Fruit fly (Drosophila melanogaster): ENCODE results near the gene CG32512.

CG32512 gene

DNA sequence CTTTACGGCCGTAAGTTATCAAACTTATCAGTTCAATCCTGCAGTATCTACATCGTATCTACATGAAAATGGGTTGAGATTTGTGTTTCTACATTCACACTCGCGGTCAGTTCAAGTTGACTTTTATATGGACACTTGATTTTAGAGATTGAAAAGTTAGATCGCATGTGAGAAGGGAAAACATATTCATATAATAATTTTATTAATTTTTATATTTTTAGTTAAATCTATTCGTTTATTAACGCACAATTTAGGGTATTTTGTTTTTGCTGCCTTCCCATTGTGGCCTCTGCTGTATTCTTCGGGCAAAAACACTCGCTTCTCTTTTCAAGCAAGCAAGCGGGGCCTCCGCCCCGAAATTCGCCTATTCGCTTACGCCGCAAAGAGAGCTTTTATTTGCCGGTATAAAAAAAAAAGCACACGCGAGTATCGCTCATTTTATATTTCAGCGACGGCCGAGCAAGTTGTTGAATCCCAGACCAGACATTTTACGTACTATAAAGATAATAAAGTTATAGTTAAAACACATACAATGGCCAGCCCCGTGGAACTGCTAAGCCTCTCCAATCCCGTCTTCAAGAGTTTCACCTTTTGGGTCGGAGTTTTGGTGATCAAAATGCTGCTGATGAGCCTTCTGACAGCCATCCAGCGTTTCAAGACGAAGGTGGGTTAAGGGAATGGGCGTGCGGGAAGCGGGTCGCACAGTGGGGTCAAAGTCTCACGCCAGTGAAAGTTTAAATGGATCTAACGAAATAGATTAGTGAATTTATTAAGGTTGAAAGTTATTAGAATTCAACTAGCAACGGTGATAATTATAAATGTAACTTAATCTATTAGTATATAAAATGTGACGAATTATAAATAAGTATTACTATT, 24.5 kb downstream of the CG32512 start (continued):
- TF ChIP-seq Dbx (GFP tag; IDR thresholded peaks at IDR 0.05) = peak; percentile 87
- no peak for TF ChIP-seq Side (GFP tag; optimal IDR thresholded peaks at IDR 0.05)
- peak; percentile 91 for TF ChIP-seq CG9932 (GFP tag; IDR thresholded peaks at IDR 0.05)
- peak; percentile 91 for TF ChIP-seq CG6689 (GFP tag; IDR thresholded peaks at IDR 0.05)
- TF ChIP-seq CoRest (tag; optimal IDR thresholded peaks at IDR 0.05) = peak; percentile 91
- peak; percentile 75 for TF ChIP-seq tin (GFP tag; optimal IDR thresholded peaks at IDR 0.05)
- peak; percentile 40 for TF ChIP-seq bab2 (GFP tag; optimal IDR thresholded peaks at IDR 0.05)
- peak in 1 of 2 experiments; percentile 66 for TF ChIP-seq Hr78 (GFP tag; optimal IDR thresholded peaks at IDR 0.05)
- no peak for TF ChIP-seq eyg (GFP tag; optimal IDR thresholded peaks at IDR 0.05)
- peak; percentile 90 for TF ChIP-seq trem (tag; optimal IDR thresholded peaks at IDR 0.05)
- TF ChIP-seq CG17385 (GFP tag; optimal IDR thresholded peaks at IDR 0.05) = peak; percentile 87
- TF ChIP-seq CG13123 (GFP tag; optimal IDR thresholded peaks at IDR 0.05) = peak; percentile 47
- peak; percentile 75 for TF ChIP-seq Deaf1 (tag; optimal IDR thresholded peaks at IDR 0.05)
- TF ChIP-seq CG16779 (GFP tag; IDR thresholded peaks at IDR 0.05) = no peak
- TF ChIP-seq pb (GFP tag; optimal IDR thresholded peaks at IDR 0.05) = no peak
- no peak for TF ChIP-seq CG10565 (GFP tag; optimal IDR thresholded peaks at IDR 0.05)
- peak; percentile 27 for TF ChIP-seq kni (GFP tag; optimal IDR thresholded peaks at IDR 0.05)
- TF ChIP-seq H2.0 (GFP tag; IDR thresholded peaks at IDR 0.05) = peak; percentile 86
- no peak for TF ChIP-seq hth (optimal IDR thresholded peaks at IDR 0.05)
- peak in 1 of 2 experiments; percentile 91 for TF ChIP-seq Eip74EF (GFP tag; optimal IDR thresholded peaks at IDR 0.05)
- no peak for TF ChIP-seq da (GFP tag; optimal IDR thresholded peaks at IDR 0.05)
- TF ChIP-seq Hey (tag; optimal IDR thresholded peaks at IDR 0.05) = peak; percentile 8
- TF ChIP-seq eve (GFP tag; optimal IDR thresholded peaks at IDR 0.05) = no peak
- TF ChIP-seq D19B (GFP tag; optimal IDR thresholded peaks at IDR 0.05) = peak; percentile 68
- TF ChIP-seq row (GFP tag; IDR thresholded peaks at IDR 0.05) = peak; percentile 97
- peak; percentile 81 for TF ChIP-seq Hr3 (GFP tag; optimal IDR thresholded peaks at IDR 0.05)
- peak; percentile 3 for TF ChIP-seq CG3995 (GFP tag; optimal IDR thresholded peaks at IDR 0.05)
- TF ChIP-seq Atf-2 (GFP tag; optimal IDR thresholded peaks at IDR 0.05) = no peak
- peak; percentile 21 for TF ChIP-seq mam (GFP tag; optimal IDR thresholded peaks at IDR 0.05)
- peak; percentile 75 for TF ChIP-seq otp (GFP tag; IDR thresholded peaks at IDR 0.05)
- TF ChIP-seq ttk (GFP tag; IDR thresholded peaks at IDR 0.05) = peak; percentile 84
- peak; percentile 64 for TF ChIP-seq Ravus (GFP tag; IDR thresholded peaks at IDR 0.05)
- peak; percentile 67 for TF ChIP-seq trh (GFP tag; optimal IDR thresholded peaks at IDR 0.05)
- peak; percentile 54 for TF ChIP-seq CG17802 (tag; optimal IDR thresholded peaks at IDR 0.05)
- no peak for TF ChIP-seq CG8089 (GFP tag; optimal IDR thresholded peaks at IDR 0.05)
- no peak for TF ChIP-seq CG7745 (tag; optimal IDR thresholded peaks at IDR 0.05)
- TF ChIP-seq corto (GFP tag; optimal IDR thresholded peaks at IDR 0.05) = peak; percentile 71
- peak; percentile 83 for TF ChIP-seq Med (GFP tag)
- TF ChIP-seq Sin3A (optimal IDR thresholded peaks at IDR 0.05) = no peak
- no peak for TF ChIP-seq tll (GFP tag; optimal IDR thresholded peaks at IDR 0.05)
- TF ChIP-seq CG10209 (GFP tag; optimal IDR thresholded peaks at IDR 0.05) = peak; percentile 89
- TF ChIP-seq ken (GFP tag; IDR thresholded peaks at IDR 0.05) = peak; percentile 75; the same call in 2 of the 3 replicates
- TF ChIP-seq bowl (GFP tag; IDR thresholded peaks at IDR 0.05) = peak; percentile 81
- no peak for TF ChIP-seq CG9876 (GFP tag; optimal IDR thresholded peaks at IDR 0.05)
- peak; percentile 71; the same call in 1 of the 2 replicates for TF ChIP-seq CG17612 (GFP tag; IDR thresholded peaks at IDR 0.05)
- peak; percentile 93 for TF ChIP-seq CG17359 (tag; optimal IDR thresholded peaks at IDR 0.05)
- peak; percentile 55; the same call in 1 of the 2 replicates for TF ChIP-seq sim (GFP tag; IDR thresholded peaks at IDR 0.05)
- TF ChIP-seq rib (GFP tag; IDR thresholded peaks at IDR 0.05) = peak; percentile 75
- no peak for TF ChIP-seq zen2 (GFP tag; IDR thresholded peaks at IDR 0.05; ENCODE audit: partially characterized antibody)
- peak; percentile 61 for TF ChIP-seq CG10462 (GFP tag; optimal IDR thresholded peaks at IDR 0.05)

All from whole organism, embryonic.